Worm (Caenorhabditis elegans): ENCODE measurements around the gene oac-46.

- no peak for TF ChIP-seq F49E8.2 (tag; optimal IDR thresholded peaks at IDR 0.05; ENCODE audit: borderline replicate concordance)
- no peak for TF ChIP-seq nhr-237 (tag; optimal IDR thresholded peaks at IDR 0.05)
- no peak for TF ChIP-seq lin-13 (GFP tag; optimal IDR thresholded peaks at IDR 0.05)
- no peak for TF ChIP-seq R02D3.7 (tag; optimal IDR thresholded peaks at IDR 0.05)
Observed at ce11 chrII:8856524-8856923, 4.6 kb upstream of the oac-46 start.

Data from whole organism, L4 larva.